Fruit fly (Drosophila melanogaster): Measurements from ENCODE around the gene tal-3A.

The tal-3A gene

dm6 chr3R:13800430-13800848, 12.5 kb upstream of the tal-3A start (continued):
- TF ChIP-seq CG4424 (GFP tag; optimal IDR thresholded peaks at IDR 0.05) (peak; percentile 86), E2f2 (GFP tag; IDR thresholded peaks at IDR 0.05) (peak; percentile 81), Dbx (GFP tag; IDR thresholded peaks at IDR 0.05) (peak; percentile 97), CG30431 (GFP tag; optimal IDR thresholded peaks at IDR 0.05) (peak; percentile 64), CG7987 (GFP tag; optimal IDR thresholded peaks at IDR 0.05) (peak; percentile 49), oc (tag; optimal IDR thresholded peaks at IDR 0.05) (peak; percentile 84), CG9437 (GFP tag; optimal IDR thresholded peaks at IDR 0.05) (peak; percentile 79), tup (GFP tag; optimal IDR thresholded peaks at IDR 0.05) (peak; percentile 81), insv (GFP tag; optimal IDR thresholded peaks at IDR 0.05) (peak in 1 of 2 experiments; percentile 65), CG17612 (GFP tag; IDR thresholded peaks at IDR 0.05) (peak; percentile 73), hth (optimal IDR thresholded peaks at IDR 0.05) (no peak), ind (GFP tag; optimal IDR thresholded peaks at IDR 0.05) (peak; percentile 79), kay (GFP tag; optimal IDR thresholded peaks at IDR 0.05) (peak; percentile 71), CG10979 (tag; optimal IDR thresholded peaks at IDR 0.05) (peak; percentile 90), CG13296 (GFP tag; optimal IDR thresholded peaks at IDR 0.05) (peak; percentile 87), Mrtf (GFP tag; IDR thresholded peaks at IDR 0.05) (peak; percentile 89), CG31441 (GFP tag; IDR thresholded peaks at IDR 0.05) (peak; percentile 83), ash1 (GFP tag; optimal IDR thresholded peaks at IDR 0.05) (peak; percentile 6), GATAe (GFP tag; conservative IDR thresholded peaks at IDR 0.05) (peak; percentile 52; the same call in 1 of the 2 replicates), CG6175 (GFP tag; IDR thresholded peaks at IDR 0.05) (peak; percentile 84), Ets65A (GFP tag) (peak; percentile 86), CG17361 (GFP tag; IDR thresholded peaks at IDR 0.05) (peak; percentile 84), Med (GFP tag) (peak; percentile 93), CG15269 (tag; optimal IDR thresholded peaks at IDR 0.05) (peak; percentile 93), cas (GFP tag; IDR thresholded peaks at IDR 0.05) (peak; percentile 83), pzg (GFP tag; optimal IDR thresholded peaks at IDR 0.05) (no peak), Aef1 (GFP tag; IDR thresholded peaks at IDR 0.05) (peak; percentile 92), CG7357 (GFP tag; IDR thresholded peaks at IDR 0.05) (peak; percentile 80), sob (GFP tag; IDR thresholded peaks at IDR 0.05) (peak; percentile 93), CG1602 (GFP tag; optimal IDR thresholded peaks at IDR 0.05) (peak; percentile 81), CHES-1-like (GFP tag; optimal IDR thresholded peaks at IDR 0.05) (peak; percentile 41), CG6854 (GFP tag; optimal IDR thresholded peaks at IDR 0.05) (peak; percentile 89), zf30C (GFP tag; optimal IDR thresholded peaks at IDR 0.05) (no peak), CG18262 (tag; optimal IDR thresholded peaks at IDR 0.05) (peak; percentile 79), Dip3 (GFP tag; optimal IDR thresholded peaks at IDR 0.05) (peak; percentile 42), CG10209 (GFP tag; optimal IDR thresholded peaks at IDR 0.05) (peak; percentile 91), CG6765 (GFP tag; optimal IDR thresholded peaks at IDR 0.05) (peak; percentile 82), Neu2 (GFP tag; optimal IDR thresholded peaks at IDR 0.05; ENCODE audit: borderline replicate concordance) (no peak), peb (GFP tag; IDR thresholded peaks at IDR 0.05) (peak; percentile 85), CTCF (GFP tag; optimal IDR thresholded peaks at IDR 0.05) (peak; percentile 38), rib (GFP tag; IDR thresholded peaks at IDR 0.05) (peak; percentile 89), Ada2b (GFP tag; IDR thresholded peaks at IDR 0.05) (peak; percentile 96), unc-4 (GFP tag; IDR thresholded peaks at IDR 0.05; ENCODE audit: partially characterized antibody) (no peak), CG7556 (GFP tag; optimal IDR thresholded peaks at IDR 0.05) (peak; percentile 95), emc (GFP tag; optimal IDR thresholded peaks at IDR 0.05) (no peak), Eip74EF (GFP tag; optimal IDR thresholded peaks at IDR 0.05) (peak in 1 of 2 experiments; percentile 84), CG17912 (GFP tag; optimal IDR thresholded peaks at IDR 0.05) (peak; percentile 25), CG2116 (GFP tag; optimal IDR thresholded peaks at IDR 0.05) (peak; percentile 54), HLH3B (GFP tag; IDR thresholded peaks at IDR 0.05) (peak; percentile 96), CG10565 (GFP tag; optimal IDR thresholded peaks at IDR 0.05) (no peak), slbo (GFP tag; IDR thresholded peaks at IDR 0.05) (peak; percentile 95), sima (GFP tag; optimal IDR thresholded peaks at IDR 0.05) (peak; percentile 33)

Data from whole organism, embryonic.